Fruit fly (Drosophila melanogaster) whole organism, embryonic: ENCODE measurements around the gene CG12069.

Experiments used
- Blimp-1 ChIP-seq: fragments of 200-800 bp; sonication (Bioruptor generic); optimal IDR thresholded peaks from 3 replicates; lab custom pipeline; 2018; ENCODE audit warnings: missing biosample characterization, missing genetic modification characterization, mild to moderate bottlenecking, moderate library complexity, missing genetic modification reagents
- CG10654 ChIP-seq: fragments of 200-800 bp; sonication (Bioruptor generic); optimal IDR thresholded peaks from 2 replicates; lab custom pipeline; 2016; ENCODE audit warnings: missing biosample characterization, missing genetic modification characterization
- CG1233 ChIP-seq: fragments of 200-800 bp; sonication (Bioruptor generic); optimal IDR thresholded peaks from 4 replicates; lab custom pipeline; 2018; ENCODE audit warnings: missing biosample characterization, mild to moderate bottlenecking, missing genetic modification characterization
- CG12744 ChIP-seq: fragments of 200-800 bp; sonication (Bioruptor generic); optimal IDR thresholded peaks from 2 replicates; lab custom pipeline; 2016; ENCODE audit warnings: missing biosample characterization, missing genetic modification characterization
- CG14050 ChIP-seq: fragments of 200-800 bp; sonication (Bioruptor generic); IDR thresholded peaks from 3 replicates; pipeline ENCODE4 v1.3.6; 2022; ENCODE audit warnings: missing biosample characterization, missing genetic modification characterization
- CG14860 ChIP-seq: fragments of 200-800 bp; sonication (Bioruptor generic); IDR thresholded peaks from 3 replicates; pipeline ENCODE4 v1.3.6; 2022; ENCODE audit warnings: missing biosample characterization, missing genetic modification characterization; ENCODE audit not compliant: partially characterized antibody
- CG15479 ChIP-seq: fragments of 200-800 bp; sonication (Bioruptor generic); optimal IDR thresholded peaks from 3 replicates; lab custom pipeline; 2019; ENCODE audit warnings: missing biosample characterization, mild to moderate bottlenecking, missing genetic modification characterization, moderate library complexity
- CG18476 ChIP-seq: fragments of 200-800 bp; sonication (Bioruptor generic); optimal IDR thresholded peaks from 2 replicates; lab custom pipeline; 2016; ENCODE audit warnings: missing biosample characterization, mild to moderate bottlenecking, missing genetic modification characterization
- CG32772 ChIP-seq: fragments of 200-800 bp; sonication (Bioruptor generic); IDR thresholded peaks from 2 replicates; pipeline ENCODE4 v1.3.6; 2022; ENCODE audit warnings: missing biosample characterization, missing genetic modification characterization
- CG3995 ChIP-seq: fragments of 200-800 bp; sonication (Bioruptor generic); optimal IDR thresholded peaks from 3 replicates; lab custom pipeline; 2016; ENCODE audit warnings: missing biosample characterization, missing genetic modification characterization
- CG4404 ChIP-seq: fragments of 200-800 bp; sonication (Bioruptor generic); IDR thresholded peaks from 2 replicates; pipeline ENCODE4 v1.3.6; 2022; ENCODE audit warnings: missing biosample characterization, missing genetic modification characterization
- CG5245 ChIP-seq: fragments of 200-800 bp; sonication (Bioruptor generic); optimal IDR thresholded peaks from 3 replicates; lab custom pipeline; 2016; ENCODE audit warnings: missing biosample characterization, missing genetic modification characterization
- CG7271 ChIP-seq: fragments of 200-800 bp; sonication (Bioruptor generic); optimal IDR thresholded peaks from 2 replicates; lab custom pipeline; 2018; ENCODE audit warnings: missing biosample characterization, mild to moderate bottlenecking, missing genetic modification characterization, moderate library complexity
- CG8765 ChIP-seq: fragments of 200-800 bp; sonication (Bioruptor generic); IDR thresholded peaks from 2 replicates; pipeline ENCODE4 v1.3.6; 2022; ENCODE audit warnings: missing biosample characterization, missing genetic modification characterization
- CG8944 ChIP-seq: fragments of 200-800 bp; sonication (Bioruptor generic); optimal IDR thresholded peaks from 3 replicates; lab custom pipeline; 2016; ENCODE audit warnings: missing biosample characterization, missing genetic modification characterization
- CG9817 ChIP-seq: fragments of 200-800 bp; sonication (Bioruptor generic); optimal IDR thresholded peaks from 2 replicates; lab custom pipeline; 2018; ENCODE audit warnings: missing biosample characterization, mild to moderate bottlenecking, missing genetic modification characterization, moderate library complexity
- CrebB ChIP-seq: fragments of 200-800 bp; sonication (Bioruptor generic); optimal IDR thresholded peaks from 3 replicates; lab custom pipeline; 2018; ENCODE audit warnings: missing biosample characterization, mild to moderate bottlenecking, missing genetic modification characterization
- Ets65A ChIP-seq: fragments of 200-800 bp; sonication (Bioruptor generic); peaks from one replicate; lab custom pipeline; 2016; ENCODE audit warnings: missing biosample characterization, missing genetic modification characterization
- Hr78 ChIP-seq, 2 experiments: fragments of 200-800 bp in 1 of 2; fragments of >200 bp in 1 of 2; sonication (Bioruptor generic) in 1 of 2; optimal IDR thresholded peaks; 2 replicates each; lab custom pipeline; 2017 to 2019; ENCODE audit warnings: missing biosample characterization in 2 of 2, missing genetic modification characterization in 2 of 2, mild to moderate bottlenecking in 1 of 2, moderate library complexity in 1 of 2
- Lim3 ChIP-seq: fragments of 200-800 bp; sonication (Bioruptor generic); IDR thresholded peaks from 2 replicates; pipeline ENCODE4 v1.3.6; 2022; ENCODE audit warnings: missing biosample characterization, missing genetic modification characterization
- NFAT ChIP-seq: fragments of 200-800 bp; sonication (Bioruptor generic); IDR thresholded peaks from 2 replicates; pipeline ENCODE4 v1.3.6; 2022; ENCODE audit warnings: missing biosample characterization, missing genetic modification characterization
- Spps ChIP-seq: fragments of 200-800 bp; sonication (Bioruptor generic); optimal IDR thresholded peaks from 2 replicates; lab custom pipeline; 2018; ENCODE audit warnings: missing biosample characterization, mild to moderate bottlenecking, missing genetic modification characterization
- Xrp1 ChIP-seq: fragments of 200-800 bp; sonication (Bioruptor generic); IDR thresholded peaks from 2 replicates; pipeline ENCODE4 v1.3.6; 2022; ENCODE audit warnings: missing biosample characterization, missing genetic modification characterization
- abd-A ChIP-seq: fragments of 200-800 bp; sonication (Bioruptor generic); optimal IDR thresholded peaks from 3 replicates; lab custom pipeline; 2019; ENCODE audit warnings: missing biosample characterization, mild to moderate bottlenecking, missing genetic modification characterization, moderate library complexity
- amos ChIP-seq: fragments of 200-800 bp; sonication (Bioruptor generic); IDR thresholded peaks from 2 replicates; pipeline ENCODE4 v1.3.6; 2022; ENCODE audit warnings: missing biosample characterization, missing genetic modification characterization; ENCODE audit not compliant: partially characterized antibody
- btn ChIP-seq: fragments of 200-800 bp; sonication (Bioruptor generic); optimal IDR thresholded peaks from 2 replicates; lab custom pipeline; 2016; ENCODE audit warnings: missing biosample characterization, missing genetic modification characterization
- crol ChIP-seq: fragments of 200-800 bp; sonication (Bioruptor generic); IDR thresholded peaks from 2 replicates; pipeline ENCODE4 v1.3.6; 2022; ENCODE audit warnings: missing biosample characterization, missing genetic modification characterization
- inv ChIP-seq: fragments of 200-800 bp; sonication (Bioruptor generic); IDR thresholded peaks from 2 replicates; pipeline ENCODE4 v1.3.6; 2022; ENCODE audit warnings: missing biosample characterization, missing genetic modification characterization; ENCODE audit not compliant: partially characterized antibody
- kah ChIP-seq: fragments of 200-800 bp; sonication (Bioruptor generic); optimal IDR thresholded peaks from 2 replicates; lab custom pipeline; 2018; ENCODE audit warnings: missing biosample characterization, mild to moderate bottlenecking, missing genetic modification characterization
- kni ChIP-seq: fragments of 200-800 bp; sonication (Bioruptor generic); optimal IDR thresholded peaks from 3 replicates; lab custom pipeline; 2017; ENCODE audit warnings: mild to moderate bottlenecking, missing biosample characterization, missing genetic modification reagents, missing genetic modification characterization
- oc ChIP-seq: fragments of 200-800 bp; sonication (Bioruptor generic); optimal IDR thresholded peaks from 2 replicates; lab custom pipeline; 2018; ENCODE audit warnings: missing biosample characterization, mild to moderate bottlenecking, missing genetic modification characterization, moderate library complexity
- pho ChIP-seq: fragments of 200-800 bp; sonication (Bioruptor generic); optimal IDR thresholded peaks from 2 replicates; lab custom pipeline; 2016; ENCODE audit warnings: missing biosample characterization, missing genetic modification characterization
- sc ChIP-seq, 3 experiments: fragments of >200 bp in 2 of 3; fragments of 200-800 bp in 1 of 3; sonication (Bioruptor generic) in 1 of 3; optimal IDR thresholded peaks; 2 replicates in 2 of 3; 3 replicates in 1 of 3; lab custom pipeline; 2017; ENCODE audit warnings: mild to moderate bottlenecking in 1 of 3, missing biosample characterization in 1 of 3, missing genetic modification characterization in 1 of 3, missing genetic modification reagents in 1 of 3
- sens ChIP-seq: fragments of 200-800 bp; sonication (Bioruptor generic); peaks from one replicate; lab custom pipeline; 2016; ENCODE audit warnings: missing biosample characterization, missing genetic modification characterization
- sima ChIP-seq: fragments of 200-800 bp; sonication (Bioruptor generic); optimal IDR thresholded peaks from 2 replicates; lab custom pipeline; 2016; ENCODE audit warnings: missing biosample characterization, missing genetic modification characterization
- sr ChIP-seq: fragments of 200-800 bp; sonication (Bioruptor generic); IDR thresholded peaks from 3 replicates; pipeline ENCODE4 v1.3.6; 2022; ENCODE audit warnings: missing biosample characterization, missing genetic modification characterization
- vvl ChIP-seq: fragments of 200-800 bp; sonication (Bioruptor generic); IDR thresholded peaks from 2 replicates; pipeline ENCODE4 v1.3.6; 2022; ENCODE audit warnings: missing biosample characterization, missing genetic modification characterization
- wdn ChIP-seq: fragments of 200-800 bp; sonication (Bioruptor generic); IDR thresholded peaks from 2 replicates; pipeline ENCODE4 v1.3.6; 2022; ENCODE audit warnings: missing biosample characterization, missing genetic modification characterization
- zfh2 ChIP-seq: fragments of 200-800 bp; sonication (Bioruptor generic); optimal IDR thresholded peaks from 2 replicates; lab custom pipeline; 2016; ENCODE audit warnings: missing biosample characterization, missing genetic modification characterization

CG12069 gene

dm6 chr3R:30699165-30699564, 3.9 kb upstream of the CG12069 start (continued):
- TF ChIP-seq CG5245 (GFP tag; lab: Kevin White, UChicago) (no peak), Ets65A (GFP tag; lab: Kevin White, UChicago) (peak; percentile 29), CG10654 (no peak), vvl (GFP tag; lab: Robert Waterston, UW) (no peak), sr (GFP tag; lab: Robert Waterston, UW) (no peak), Xrp1 (GFP tag; lab: Robert Waterston, UW) (0 out of 2 replicates have a peak, but pooled peaks have one; percentile 36), CG4404 (GFP tag; lab: Robert Waterston, UW) (0 out of 2 replicates have a peak, but pooled peaks have one; percentile 14), CG8944 (GFP tag; lab: Kevin White, UChicago) (no peak), CG14050 (GFP tag; lab: Robert Waterston, UW) (no peak), CG32772 (GFP tag; lab: Robert Waterston, UW) (no peak), sc (optimal IDR thresholded peaks at IDR 0.05; lab: Kevin White, UChicago) (no peak), sc (GFP tag; optimal IDR thresholded peaks at IDR 0.05; lab: Kevin White, UChicago) (no peak), CG9817 (tag; lab: Kevin White, UChicago) (no peak), btn (GFP tag; lab: Kevin White, UChicago) (no peak), NFAT (GFP tag; lab: Robert Waterston, UW) (no peak), wdn (GFP tag; lab: Robert Waterston, UW) (no peak), sens (GFP tag; lab: Kevin White, UChicago) (peak; percentile 41), Lim3 (GFP tag; lab: Robert Waterston, UW) (no peak), CG14860 (no peak)

- TF ChIP-seq CG1233 (no peak), zfh2 (GFP tag; lab: Kevin White, UChicago) (no peak), kah (no peak), sima (no peak), CG7271 (no peak), inv (GFP tag; lab: Robert Waterston, UW) (no peak), CG8765 (no peak), CrebB (tag; lab: Kevin White, UChicago) (no peak), Spps (tag; lab: Kevin White, UChicago) (no peak), CG3995 (no peak), amos (GFP tag; lab: Robert Waterston, UW) (no peak), CG12744 (GFP tag; lab: Kevin White, UChicago) (no peak), pho (GFP tag; lab: Kevin White, UChicago) (no peak), CG18476 (GFP tag; lab: Kevin White, UChicago) (no peak)
Measured at dm6 chr3R:30697038-30697437, 1.7 kb upstream of the CG12069 start, which contains the start of gene Pka-C2. Pka-C2 (minus strand) TSS chr3R:30697138.

dm6 chr3R:30690251-30690650, 5.0 kb downstream of the CG12069 start, which contains the start of gene Spn100A:
Spn100A (plus strand) TSS chr3R:30690642.
- peak; percentile 40; the same call in 1 of the 2 replicates for TF ChIP-seq crol (GFP tag; lab: Robert Waterston, UW)
- TF ChIP-seq zfh2 (GFP tag; lab: Kevin White, UChicago): no peak
- TF ChIP-seq abd-A (tag; lab: Kevin White, UChicago): peak; percentile 34
- TF ChIP-seq Blimp-1 (GFP tag; lab: Kevin White, UChicago): peak; percentile 99
- peak; percentile 57; the same call in 1 of the 2 replicates for TF ChIP-seq vvl (GFP tag; lab: Robert Waterston, UW)
- peak in 1 of 2 experiments; percentile 61 for TF ChIP-seq Hr78 (GFP tag; optimal IDR thresholded peaks at IDR 0.05; lab: Kevin White, UChicago)
- no peak for TF ChIP-seq CG15479 (GFP tag; lab: Kevin White, UChicago)
- TF ChIP-seq oc (tag; lab: Kevin White, UChicago): peak; percentile 43
- TF ChIP-seq kni (GFP tag; lab: Kevin White, UChicago): peak; percentile 90
